Worm (Caenorhabditis elegans): ENCODE measurements around the gene F17H10.4.

Gene F17H10.4

DNA sequence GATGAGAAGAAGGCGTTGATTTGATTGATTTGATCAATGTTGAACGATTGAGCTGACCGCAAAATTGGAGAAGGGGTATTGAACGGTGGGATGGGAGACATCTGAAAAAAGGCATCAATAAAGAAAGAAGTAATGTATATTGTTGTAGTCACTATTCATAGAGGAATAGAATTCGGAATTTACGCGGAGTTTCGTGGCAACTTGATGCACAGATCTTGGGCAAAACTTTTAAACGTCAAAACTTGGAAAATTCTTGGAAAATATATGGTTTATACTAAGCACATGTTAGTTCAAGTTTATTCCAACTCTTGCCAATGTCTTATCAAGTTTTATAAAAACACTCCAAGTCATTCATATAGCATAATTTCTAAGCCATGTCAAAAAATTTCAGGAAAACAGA is at the start of gene F17H10.4:
Gene F17H10.4, minus strand, starts transcription at position 101 of the 400 bp plus-strand sequence.
- no peak for TF ChIP-seq tbx-11 (GFP tag; IDR thresholded peaks at IDR 0.05)
- no peak for TF ChIP-seq hnd-1 (tag; optimal IDR thresholded peaks at IDR 0.05)

DNA sequence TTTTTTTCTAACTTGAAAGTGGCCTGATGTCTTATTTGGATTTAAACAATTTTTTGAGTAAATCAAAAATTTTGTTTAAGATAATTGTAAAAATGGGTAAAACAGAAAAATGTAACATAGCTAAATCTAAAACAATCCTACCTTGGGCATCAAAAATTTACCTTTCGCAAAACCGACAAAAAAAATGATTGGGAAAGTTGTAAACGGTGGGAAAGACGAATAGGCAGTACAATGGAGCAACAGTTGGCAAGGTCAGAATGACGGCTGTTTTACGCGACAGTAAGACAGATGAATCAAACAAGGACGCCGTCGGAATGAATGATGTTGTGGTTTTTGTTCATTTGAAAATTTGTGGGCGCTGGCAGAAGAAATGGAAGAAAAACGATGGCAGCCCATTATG is 48.1 kb upstream of the F17H10.4 start:
- no peak for TF ChIP-seq hnd-1 (tag; optimal IDR thresholded peaks at IDR 0.05)
- TF ChIP-seq ceh-13 (GFP tag; optimal IDR thresholded peaks at IDR 0.05) = no peak
- TF ChIP-seq F13C5.2 (tag; optimal IDR thresholded peaks at IDR 0.05) = no peak
- no peak for TF ChIP-seq aly-1 (tag; optimal IDR thresholded peaks at IDR 0.05)
- TF ChIP-seq hmbx-1 (tag; optimal IDR thresholded peaks at IDR 0.05) = no peak
- no peak for TF ChIP-seq flt-1 (GFP tag; IDR thresholded peaks at IDR 0.05)
- TF ChIP-seq tbx-11 (GFP tag; IDR thresholded peaks at IDR 0.05) = no peak
- TF ChIP-seq sea-1 (GFP tag; conservative IDR thresholded peaks at IDR 0.05) = no peak
- no peak for TF ChIP-seq ceh-36 (tag; optimal IDR thresholded peaks at IDR 0.05)
- TF ChIP-seq ets-7 (tag; optimal IDR thresholded peaks at IDR 0.05) = no peak
- TF ChIP-seq B0310.2 (tag; optimal IDR thresholded peaks at IDR 0.05) = no peak
- TF ChIP-seq scrt-1 (GFP tag; IDR thresholded peaks at IDR 0.05) = no peak

DNA sequence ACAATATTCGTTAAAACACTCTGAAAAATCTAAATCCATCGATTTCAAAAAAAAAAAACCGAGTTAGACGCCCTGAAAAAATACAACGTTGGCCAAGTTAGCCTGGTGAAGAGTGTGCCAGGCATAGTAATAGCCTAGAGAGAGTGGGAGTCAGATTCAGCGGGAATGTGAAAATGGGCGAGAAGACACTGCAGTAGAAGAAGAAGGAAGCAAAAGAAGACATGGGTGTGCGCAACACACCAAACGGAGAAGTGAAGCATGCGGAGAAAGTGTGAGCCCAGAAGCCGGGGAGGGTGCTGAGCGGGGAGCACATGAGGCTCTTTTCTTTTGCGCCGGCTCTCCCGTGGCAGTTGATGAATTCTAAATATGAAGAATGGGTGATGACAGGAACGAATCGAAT is 44.9 kb upstream of the F17H10.4 start:
- TF ChIP-seq F13C5.2 (tag; optimal IDR thresholded peaks at IDR 0.05) (peak; percentile 18), hmbx-1 (tag; optimal IDR thresholded peaks at IDR 0.05) (no peak)

- TF ChIP-seq pes-1 (GFP tag; IDR thresholded peaks at IDR 0.05) (no peak), hnd-1 (tag; optimal IDR thresholded peaks at IDR 0.05) (no peak), tbx-11 (GFP tag; IDR thresholded peaks at IDR 0.05) (no peak), sea-1 (GFP tag; conservative IDR thresholded peaks at IDR 0.05) (no peak), tra-4 (tag; optimal IDR thresholded peaks at IDR 0.05) (no peak), hmbx-1 (tag; optimal IDR thresholded peaks at IDR 0.05) (no peak), F13C5.2 (tag; optimal IDR thresholded peaks at IDR 0.05) (no peak), flt-1 (GFP tag; IDR thresholded peaks at IDR 0.05) (no peak)
Observed at ce11 chrX:13170804-13171203, 44.5 kb upstream of the F17H10.4 start.

- no peak for TF ChIP-seq ceh-36 (tag; optimal IDR thresholded peaks at IDR 0.05)
Observed at ce11 chrX:13169975-13170374, 43.7 kb upstream of the F17H10.4 start, which contains the start of gene mob-2. Gene mob-2 (minus strand): TSS chrX:13170075.

- TF ChIP-seq hnd-1 (tag; optimal IDR thresholded peaks at IDR 0.05) (no peak), sea-1 (GFP tag; conservative IDR thresholded peaks at IDR 0.05) (no peak), hmbx-1 (tag; optimal IDR thresholded peaks at IDR 0.05) (no peak), ceh-13 (GFP tag; optimal IDR thresholded peaks at IDR 0.05) (no peak), tbx-11 (GFP tag; IDR thresholded peaks at IDR 0.05) (no peak), pes-1 (GFP tag; IDR thresholded peaks at IDR 0.05) (no peak), ets-7 (tag; optimal IDR thresholded peaks at IDR 0.05) (no peak)
Observed at ce11 chrX:13169133-13169532, 42.8 kb upstream of the F17H10.4 start.

ce11 chrX:13165686-13166085 is 39.4 kb upstream of the F17H10.4 start:
- TF ChIP-seq F13C5.2 (tag; optimal IDR thresholded peaks at IDR 0.05) = no peak
- TF ChIP-seq flt-1 (GFP tag; IDR thresholded peaks at IDR 0.05) = no peak
- TF ChIP-seq hmbx-1 (tag; optimal IDR thresholded peaks at IDR 0.05) = no peak
- TF ChIP-seq ceh-36 (tag; optimal IDR thresholded peaks at IDR 0.05) = no peak
- no peak for TF ChIP-seq scrt-1 (GFP tag; IDR thresholded peaks at IDR 0.05)
- TF ChIP-seq hnd-1 (tag; optimal IDR thresholded peaks at IDR 0.05) = no peak
- no peak for TF ChIP-seq tbx-11 (GFP tag; IDR thresholded peaks at IDR 0.05)
- no peak for TF ChIP-seq hmg-4 (GFP tag; optimal IDR thresholded peaks at IDR 0.05)
- no peak for TF ChIP-seq B0310.2 (tag; optimal IDR thresholded peaks at IDR 0.05)
- TF ChIP-seq ceh-13 (GFP tag; optimal IDR thresholded peaks at IDR 0.05) = no peak
- no peak for TF ChIP-seq ama-1 (optimal IDR thresholded peaks at IDR 0.05)
- no peak for TF ChIP-seq sea-1 (GFP tag; conservative IDR thresholded peaks at IDR 0.05)
- TF ChIP-seq ets-7 (tag; optimal IDR thresholded peaks at IDR 0.05) = no peak

DNA sequence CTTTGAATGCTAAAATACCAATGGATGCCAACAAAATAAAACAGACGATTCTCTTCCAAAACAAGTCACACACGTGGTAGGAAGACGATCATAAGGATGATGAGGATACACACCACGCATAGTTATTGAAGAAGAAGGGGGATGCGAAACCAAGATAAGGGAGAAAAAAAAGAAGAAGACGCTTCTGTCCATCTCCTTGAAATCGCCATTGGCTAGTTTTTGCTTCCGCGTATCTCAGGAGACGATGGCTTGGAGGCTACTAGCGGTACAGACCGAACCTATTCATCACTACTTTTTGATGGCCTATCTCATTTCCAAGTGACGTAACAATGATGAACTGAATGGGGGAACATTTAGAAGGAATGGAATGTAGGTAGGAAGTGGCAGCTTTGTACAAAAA is 38.0 kb upstream of the F17H10.4 start:
- TF ChIP-seq hmbx-1 (tag; optimal IDR thresholded peaks at IDR 0.05) (no peak), tra-4 (tag; optimal IDR thresholded peaks at IDR 0.05) (no peak), scrt-1 (GFP tag; IDR thresholded peaks at IDR 0.05) (no peak), ceh-36 (tag; optimal IDR thresholded peaks at IDR 0.05) (no peak), ama-1 (optimal IDR thresholded peaks at IDR 0.05) (no peak), B0310.2 (tag; optimal IDR thresholded peaks at IDR 0.05) (no peak), ceh-13 (GFP tag; optimal IDR thresholded peaks at IDR 0.05) (no peak), tbx-37 (GFP tag; conservative IDR thresholded peaks at IDR 0.05) (no peak), tbx-11 (GFP tag; IDR thresholded peaks at IDR 0.05) (no peak), sea-1 (GFP tag; conservative IDR thresholded peaks at IDR 0.05) (no peak)

ce11 chrX:13163185-13163584 is 36.9 kb upstream of the F17H10.4 start:
- TF ChIP-seq tbx-11 (GFP tag; IDR thresholded peaks at IDR 0.05) (no peak), ceh-13 (GFP tag; optimal IDR thresholded peaks at IDR 0.05) (no peak), sea-1 (GFP tag; conservative IDR thresholded peaks at IDR 0.05) (no peak), ets-7 (tag; optimal IDR thresholded peaks at IDR 0.05) (no peak), B0310.2 (tag; optimal IDR thresholded peaks at IDR 0.05) (no peak), ceh-36 (tag; optimal IDR thresholded peaks at IDR 0.05) (no peak), hmbx-1 (tag; optimal IDR thresholded peaks at IDR 0.05) (no peak)
